Worm (Caenorhabditis elegans) whole organism, young adult: Measurements from ENCODE around the gene srg-7.

ENCODE experiments used
- C17E4.6 ChIP-seq: fragments of 200-800 bp; sonication (Bioruptor generic); IDR thresholded peaks from 2 replicates; pipeline ENCODE4 v1.3.6; 2022; ENCODE audit warnings: missing genetic modification reagents, missing genetic modification characterization, missing compliant biosample characterization
- ama-1 ChIP-seq, 3 experiments: fragments of 150-350 bp in 1 of 3; sonication (generic microtip) in 2 of 3; optimal IDR thresholded peaks; 2 replicates each; lab custom pipeline; 2014 to 2018; ENCODE audit warnings: missing biosample characterization in 2 of 3, missing genetic modification characterization in 2 of 3, missing genetic modification reagents in 2 of 3
- hrde-1 ChIP-seq: sonication (generic microtip); optimal IDR thresholded peaks from 2 replicates; lab custom pipeline; 2016; ENCODE audit warnings: missing genetic modification characterization, mild to moderate bottlenecking, missing compliant biosample characterization, moderate library complexity, missing genotype, missing genetic modification reagents, borderline replicate concordance
- nhr-120 ChIP-seq: fragments of 200-800 bp; sonication (Bioruptor generic); IDR thresholded peaks from 2 replicates; pipeline ENCODE4 v1.3.6; 2022; ENCODE audit warnings: missing genetic modification characterization, missing compliant biosample characterization
- unc-62 ChIP-seq: fragments of 150-350 bp; optimal IDR thresholded peaks from 2 replicates; lab custom pipeline; 2014; ENCODE audit warnings: missing biosample characterization, missing genetic modification reagents, missing genetic modification characterization
- ztf-22 ChIP-seq: fragments of 200-800 bp; sonication (Bioruptor generic); optimal IDR thresholded peaks from 2 replicates; lab custom pipeline; 2018; ENCODE audit warnings: mild to moderate bottlenecking, missing genetic modification characterization, moderate library complexity, missing compliant biosample characterization

- TF ChIP-seq ama-1 (optimal IDR thresholded peaks at IDR 0.05; lab: Kevin White, UChicago) (no peak), ama-1 (GFP tag; optimal IDR thresholded peaks at IDR 0.05; lab: Kevin White, UChicago) (no peak), nhr-120 (GFP tag; lab: Robert Waterston, UW) (no peak), ztf-22 (GFP tag; lab: Kevin White, UChicago) (no peak), C17E4.6 (GFP tag; lab: Robert Waterston, UW) (no peak), hrde-1 (tag; lab: Kevin White, UChicago) (no peak), unc-62 (GFP tag; lab: Kevin White, UChicago) (no peak)
These were observed 35.2 kb upstream of the srg-7 start, which contains the start of gene F47D12.9 for ce11 chrIII:6303114-6303647.
